Fruit fly (Drosophila melanogaster) whole organism, embryonic: ENCODE measurements around the gene CG5506.
A peak's percentile ranks its signal among the peaks of the same experiment; 100 is the strongest.

ENCODE experiments used
- Antp ChIP-seq: fragments of 200-800 bp; sonication (Bioruptor generic); optimal IDR thresholded peaks from 3 replicates; lab custom pipeline; 2016; ENCODE audit warnings: missing biosample characterization, missing genetic modification characterization
- CG10267 ChIP-seq: fragments of 200-800 bp; sonication (Bioruptor generic); optimal IDR thresholded peaks from 2 replicates; lab custom pipeline; 2018; ENCODE audit warnings: missing biosample characterization, mild to moderate bottlenecking, missing genetic modification characterization, moderate library complexity
- CG10321 ChIP-seq: fragments of 200-800 bp; sonication (Bioruptor generic); IDR thresholded peaks from 2 replicates; pipeline ENCODE4 v1.3.6; 2022; ENCODE audit warnings: missing biosample characterization, missing genetic modification characterization
- CG10565 ChIP-seq: fragments of 200-800 bp; sonication (Bioruptor generic); optimal IDR thresholded peaks from 3 replicates; lab custom pipeline; 2016; ENCODE audit warnings: missing biosample characterization, mild to moderate bottlenecking, missing genetic modification characterization
- CG11093 ChIP-seq: fragments of 200-800 bp; sonication (Bioruptor generic); IDR thresholded peaks from 3 replicates; pipeline ENCODE4 v1.3.6; 2022; ENCODE audit warnings: missing biosample characterization, missing genetic modification characterization
- CG13894 ChIP-seq: fragments of 200-800 bp; sonication (Bioruptor generic); optimal IDR thresholded peaks from 3 replicates; lab custom pipeline; 2018; ENCODE audit warnings: missing biosample characterization, mild to moderate bottlenecking, missing genetic modification characterization, moderate library complexity
- CG14667 ChIP-seq: fragments of 200-800 bp; sonication (Bioruptor generic); IDR thresholded peaks from 2 replicates; pipeline ENCODE4 v1.3.6; 2022; ENCODE audit warnings: missing biosample characterization, missing genetic modification characterization
- CG17829 ChIP-seq: fragments of 200-800 bp; optimal IDR thresholded peaks from 2 replicates; lab custom pipeline; 2019; ENCODE audit warnings: missing biosample characterization, mild to moderate bottlenecking, missing genetic modification characterization, moderate library complexity
- CG18599 ChIP-seq: fragments of 200-800 bp; sonication (Bioruptor generic); optimal IDR thresholded peaks from 3 replicates; lab custom pipeline; 2017; ENCODE audit warnings: missing biosample characterization, missing genetic modification characterization, mild to moderate bottlenecking, moderate library complexity, missing genetic modification reagents
- CG2875 ChIP-seq: fragments of 200-800 bp; sonication (Bioruptor generic); optimal IDR thresholded peaks from 2 replicates; lab custom pipeline; 2017; ENCODE audit warnings: missing biosample characterization, mild to moderate bottlenecking, missing genetic modification characterization, missing genetic modification reagents
- CG31224 ChIP-seq: fragments of 200-800 bp; sonication (Bioruptor generic); IDR thresholded peaks from 2 replicates; pipeline ENCODE4 v1.3.6; 2022; ENCODE audit warnings: missing biosample characterization, missing genetic modification characterization
- CG3163 ChIP-seq: fragments of 200-800 bp; sonication (Bioruptor generic); optimal IDR thresholded peaks from 3 replicates; lab custom pipeline; 2016; ENCODE audit warnings: missing biosample characterization, missing genetic modification characterization
- CG4424 ChIP-seq: fragments of 200-800 bp; sonication (Bioruptor generic); optimal IDR thresholded peaks from 3 replicates; lab custom pipeline; 2016; ENCODE audit warnings: missing biosample characterization, missing genetic modification characterization
- CG4820 ChIP-seq: fragments of 200-800 bp; sonication (Bioruptor generic); optimal IDR thresholded peaks from 3 replicates; lab custom pipeline; 2016; ENCODE audit warnings: missing biosample characterization, missing genetic modification characterization
- CG8290 ChIP-seq, 3 experiments: fragments of 200-800 bp; sonication (Bioruptor generic); optimal IDR thresholded peaks; 2 replicates each; lab custom pipeline; 2016 to 2019; ENCODE audit warnings: missing biosample characterization in 3 of 3, missing genetic modification characterization in 3 of 3, mild to moderate bottlenecking in 2 of 3, moderate library complexity in 1 of 3
- CG8388 ChIP-seq: fragments of 200-800 bp; sonication (Bioruptor generic); optimal IDR thresholded peaks from 2 replicates; lab custom pipeline; 2019; ENCODE audit warnings: missing biosample characterization, mild to moderate bottlenecking, missing genetic modification characterization, moderate library complexity
- CG8478 ChIP-seq: fragments of >200 bp; optimal IDR thresholded peaks from 2 replicates; lab custom pipeline; 2018
- E2f1 ChIP-seq: fragments of 200-800 bp; sonication (Bioruptor generic); IDR thresholded peaks from 2 replicates; pipeline ENCODE4 v1.3.6; 2022; ENCODE audit warnings: missing biosample characterization, missing genetic modification characterization
- ERR ChIP-seq: fragments of 200-800 bp; sonication (Bioruptor generic); optimal IDR thresholded peaks from 2 replicates; lab custom pipeline; 2016; ENCODE audit warnings: missing biosample characterization, missing genetic modification characterization
- Ets65A ChIP-seq: fragments of 200-800 bp; sonication (Bioruptor generic); peaks from one replicate; lab custom pipeline; 2016; ENCODE audit warnings: missing biosample characterization, missing genetic modification characterization
- H15 ChIP-seq: fragments of 200-800 bp; sonication (Bioruptor generic); IDR thresholded peaks from 3 replicates; pipeline ENCODE4 v1.3.6; 2022; ENCODE audit warnings: missing biosample characterization, missing genetic modification characterization
- Hey ChIP-seq: fragments of 200-800 bp; sonication (Bioruptor generic); optimal IDR thresholded peaks from 3 replicates; lab custom pipeline; 2018; ENCODE audit warnings: missing biosample characterization, mild to moderate bottlenecking, missing genetic modification characterization
- Hr78 ChIP-seq, 2 experiments: fragments of 200-800 bp in 1 of 2; fragments of >200 bp in 1 of 2; sonication (Bioruptor generic) in 1 of 2; optimal IDR thresholded peaks; 2 replicates each; lab custom pipeline; 2017 to 2019; ENCODE audit warnings: missing biosample characterization in 2 of 2, missing genetic modification characterization in 2 of 2, mild to moderate bottlenecking in 1 of 2, moderate library complexity in 1 of 2
- Nf-YC ChIP-seq: fragments of 200-800 bp; optimal IDR thresholded peaks from 3 replicates; lab custom pipeline; 2019; ENCODE audit warnings: missing biosample characterization, mild to moderate bottlenecking, missing genetic modification characterization, moderate library complexity
- Opbp ChIP-seq: fragments of 200-800 bp; sonication (Bioruptor generic); IDR thresholded peaks from 3 replicates; pipeline ENCODE4 v1.3.6; 2022; ENCODE audit warnings: missing biosample characterization, missing genetic modification characterization; ENCODE audit not compliant: partially characterized antibody
- Pdp1 ChIP-seq, 2 experiments: fragments of 200-800 bp; sonication (Bioruptor generic); optimal IDR thresholded peaks; 3 replicates each; lab custom pipeline; 2016; ENCODE audit warnings: missing biosample characterization in 2 of 2, missing genetic modification characterization in 2 of 2, mild to moderate bottlenecking in 1 of 2, moderate library complexity in 1 of 2
- Poxn ChIP-seq: fragments of 200-800 bp; sonication (Bioruptor generic); IDR thresholded peaks from 2 replicates; pipeline ENCODE4 v1.3.6; 2022; ENCODE audit warnings: missing biosample characterization, missing genetic modification characterization
- Ravus ChIP-seq: fragments of 200-800 bp; sonication (Bioruptor generic); IDR thresholded peaks from 2 replicates; pipeline ENCODE4 v1.3.6; 2022; ENCODE audit warnings: missing biosample characterization, missing genetic modification characterization
- Rfx ChIP-seq: fragments of 200-800 bp; sonication (Bioruptor generic); IDR thresholded peaks from 2 replicates; pipeline ENCODE4 v1.3.6; 2022; ENCODE audit warnings: missing biosample characterization, missing genetic modification characterization
- abd-A ChIP-seq: fragments of 200-800 bp; sonication (Bioruptor generic); optimal IDR thresholded peaks from 3 replicates; lab custom pipeline; 2019; ENCODE audit warnings: missing biosample characterization, mild to moderate bottlenecking, missing genetic modification characterization, moderate library complexity
- crol ChIP-seq: fragments of 200-800 bp; sonication (Bioruptor generic); IDR thresholded peaks from 2 replicates; pipeline ENCODE4 v1.3.6; 2022; ENCODE audit warnings: missing biosample characterization, missing genetic modification characterization
- dmrt11E ChIP-seq: fragments of 200-800 bp; sonication (Bioruptor generic); optimal IDR thresholded peaks from 3 replicates; lab custom pipeline; 2018; ENCODE audit warnings: missing biosample characterization, mild to moderate bottlenecking, missing genetic modification characterization, moderate library complexity
- ftz-f1 ChIP-seq: fragments of 200-800 bp; sonication (Bioruptor generic); optimal IDR thresholded peaks from 2 replicates; lab custom pipeline; 2016; ENCODE audit warnings: missing biosample characterization, missing genetic modification characterization
- gcm ChIP-seq: fragments of 200-800 bp; sonication (Bioruptor generic); optimal IDR thresholded peaks from 2 replicates; lab custom pipeline; 2019; ENCODE audit warnings: missing biosample characterization, mild to moderate bottlenecking, missing genetic modification characterization, moderate library complexity
- gem ChIP-seq: fragments of 200-800 bp; sonication (Bioruptor generic); optimal IDR thresholded peaks from 2 replicates; lab custom pipeline; 2019; ENCODE audit warnings: missing biosample characterization, mild to moderate bottlenecking, missing genetic modification characterization, moderate library complexity
- gsb ChIP-seq: fragments of 200-800 bp; sonication (Bioruptor generic); IDR thresholded peaks from 2 replicates; pipeline ENCODE4 v1.3.6; 2022; ENCODE audit warnings: missing biosample characterization, missing genetic modification characterization
- hth ChIP-seq: fragments of >200 bp; optimal IDR thresholded peaks from 2 replicates; lab custom pipeline; 2017; ENCODE audit warnings: inconsistent platforms
- insv ChIP-seq, 2 experiments: fragments of 200-800 bp; sonication (Bioruptor generic); optimal IDR thresholded peaks; 3 replicates each; lab custom pipeline; 2016 to 2018; ENCODE audit warnings: missing biosample characterization in 2 of 2, missing genetic modification characterization in 2 of 2
- lab ChIP-seq: fragments of 200-800 bp; sonication (Bioruptor generic); optimal IDR thresholded peaks from 3 replicates; lab custom pipeline; 2017; ENCODE audit warnings: missing biosample characterization, missing genetic modification characterization, mild to moderate bottlenecking, moderate library complexity, missing genetic modification reagents
- sc ChIP-seq, 3 experiments: fragments of >200 bp in 2 of 3; fragments of 200-800 bp in 1 of 3; sonication (Bioruptor generic) in 1 of 3; optimal IDR thresholded peaks; 2 replicates in 2 of 3; 3 replicates in 1 of 3; lab custom pipeline; 2017; ENCODE audit warnings: mild to moderate bottlenecking in 1 of 3, missing biosample characterization in 1 of 3, missing genetic modification characterization in 1 of 3, missing genetic modification reagents in 1 of 3
- sens ChIP-seq: fragments of 200-800 bp; sonication (Bioruptor generic); peaks from one replicate; lab custom pipeline; 2016; ENCODE audit warnings: missing biosample characterization, missing genetic modification characterization
- sob ChIP-seq: fragments of 200-800 bp; sonication (Bioruptor generic); IDR thresholded peaks from 2 replicates; pipeline ENCODE4 v1.3.6; 2022; ENCODE audit warnings: missing biosample characterization, missing genetic modification characterization
- sr ChIP-seq: fragments of 200-800 bp; sonication (Bioruptor generic); IDR thresholded peaks from 3 replicates; pipeline ENCODE4 v1.3.6; 2022; ENCODE audit warnings: missing biosample characterization, missing genetic modification characterization
- tgo ChIP-seq: fragments of 200-800 bp; sonication (Bioruptor generic); IDR thresholded peaks from 3 replicates; pipeline ENCODE4 v1.3.6; 2022; ENCODE audit warnings: missing biosample characterization, missing genetic modification characterization
- toy ChIP-seq: fragments of 200-800 bp; sonication (Bioruptor generic); IDR thresholded peaks from 2 replicates; pipeline ENCODE4 v1.3.6; 2022; ENCODE audit warnings: missing biosample characterization, missing genetic modification characterization

CG5506 gene

DNA sequence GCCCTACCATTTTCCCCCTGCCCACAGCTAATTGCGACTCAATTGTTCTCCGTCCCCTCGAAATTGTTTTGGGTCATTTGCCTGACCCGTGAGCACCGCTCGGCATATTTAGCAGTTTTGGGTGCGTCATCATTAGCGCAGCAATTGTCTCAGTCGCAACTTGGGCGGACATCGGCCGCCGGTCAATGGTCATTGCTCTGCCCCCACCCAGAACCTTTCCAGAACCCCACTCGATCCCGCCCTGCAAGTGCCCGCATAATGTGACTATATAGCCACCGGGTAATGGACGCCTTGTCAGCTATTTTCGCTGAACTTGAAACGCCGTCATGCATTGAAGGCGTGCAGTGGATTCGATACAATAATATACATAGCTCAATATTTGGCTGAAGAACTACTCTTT lies 48.9 kb upstream of the CG5506 start:
- TF ChIP-seq sob (GFP tag; lab: Robert Waterston, UW) (peak; percentile 33; the same call in 1 of the 2 replicates), Rfx (GFP tag; lab: Robert Waterston, UW) (0 out of 2 replicates have a peak, but pooled peaks have one; percentile 25), CG8290 (GFP tag; optimal IDR thresholded peaks at IDR 0.05; lab: Kevin White, UChicago) (no peak), CG8290 (tag; optimal IDR thresholded peaks at IDR 0.05; lab: Kevin White, UChicago) (peak in 1 of 2 experiments; percentile 46), Ets65A (peak; percentile 42), gcm (GFP tag; lab: Kevin White, UChicago) (peak; percentile 69), CG10267 (no peak), Hr78 (GFP tag; optimal IDR thresholded peaks at IDR 0.05; lab: Kevin White, UChicago) (peak in 1 of 2 experiments; percentile 7), tgo (no peak), CG8388 (GFP tag; lab: Kevin White, UChicago) (no peak)

DNA sequence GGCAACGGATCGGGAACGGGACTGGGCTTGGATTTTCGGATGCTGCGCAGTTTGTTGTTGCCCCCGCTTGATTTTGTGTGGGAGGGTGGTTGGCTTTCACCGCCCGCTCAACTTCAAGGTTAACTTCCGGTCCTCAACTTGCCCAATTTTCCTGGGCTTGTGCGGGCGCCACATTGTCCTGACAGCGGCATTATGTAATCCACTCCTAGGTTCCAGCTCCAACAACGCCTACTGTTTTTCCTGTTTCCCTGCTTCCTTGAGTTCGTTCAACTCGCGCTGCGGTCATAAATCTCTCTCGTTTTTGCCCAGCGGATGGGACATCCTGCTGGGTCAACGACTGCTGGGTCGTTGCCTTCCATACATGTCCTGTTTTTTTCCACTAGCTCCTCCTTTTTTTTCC lies 47.7 kb upstream of the CG5506 start:
- TF ChIP-seq CG4820 (GFP tag; lab: Kevin White, UChicago) (no peak), CG10565 (no peak), Hey (tag; lab: Kevin White, UChicago) (peak; percentile 29), sens (GFP tag; lab: Kevin White, UChicago) (peak; percentile 37), lab (peak; percentile 0), CG4424 (no peak), CG13894 (tag; lab: Kevin White, UChicago) (peak; percentile 72), Opbp (GFP tag; lab: Robert Waterston, UW) (0 out of 3 replicates have a peak, but pooled peaks have one; percentile 18), Pdp1 (GFP tag; optimal IDR thresholded peaks at IDR 0.05; lab: Kevin White, UChicago) (peak in 1 of 2 experiments; percentile 73), Ets65A (peak; percentile 40), CG31224 (GFP tag; lab: Robert Waterston, UW) (peak; percentile 89), CG18599 (peak; percentile 48), abd-A (tag; lab: Kevin White, UChicago) (peak; percentile 70), ftz-f1 (GFP tag; lab: Kevin White, UChicago) (peak; percentile 50)

DNA sequence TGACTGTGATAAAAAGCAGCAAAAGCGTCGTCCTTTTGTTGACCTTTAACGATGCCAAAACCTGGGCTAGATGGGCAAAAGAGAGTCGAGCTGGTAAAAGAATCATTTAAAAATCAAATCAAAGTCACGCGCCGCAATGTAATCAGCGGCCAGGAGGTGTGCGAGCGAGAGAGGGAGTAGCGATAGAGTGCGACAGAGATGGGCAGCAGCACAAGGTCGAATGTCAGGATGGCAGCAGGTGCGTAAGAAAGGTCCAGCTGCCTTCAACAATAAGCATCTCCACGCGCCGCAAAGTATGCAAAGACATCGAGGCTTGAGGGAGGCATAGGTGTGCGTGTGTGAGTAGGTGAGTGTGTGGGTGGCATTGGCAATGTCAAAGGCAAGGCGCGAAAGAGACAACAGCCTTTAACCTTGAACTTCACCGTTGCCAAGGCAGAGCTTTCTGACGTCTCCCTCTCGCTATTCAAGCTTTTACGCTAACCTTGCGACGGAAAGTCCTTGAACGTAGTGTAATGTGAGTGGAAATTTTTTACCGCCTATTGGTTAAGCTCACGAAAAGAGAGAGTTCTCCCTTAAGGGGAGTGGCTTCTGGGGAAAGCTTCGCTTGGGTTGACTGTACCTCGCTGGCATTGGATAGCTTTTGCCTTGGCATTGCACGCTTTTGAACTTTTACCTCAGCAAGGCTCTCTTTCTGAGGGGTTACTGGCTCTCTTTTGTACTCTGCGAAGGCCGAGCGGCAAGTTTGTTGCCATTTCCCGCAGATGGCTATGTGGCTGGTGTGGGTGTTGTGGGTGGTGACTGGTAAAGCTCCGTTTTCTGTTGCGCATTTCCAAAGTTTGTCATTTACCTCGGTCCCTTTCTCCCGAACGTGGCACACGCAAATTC lies 45.8 kb upstream of the CG5506 start:
- TF ChIP-seq Pdp1 (GFP tag; optimal IDR thresholded peaks at IDR 0.05; lab: Kevin White, UChicago) (no peak), H15 (GFP tag; lab: Robert Waterston, UW) (no peak), Ets65A (peak; percentile 53), CG17829 (no peak), gem (tag; lab: Kevin White, UChicago) (no peak), dmrt11E (no peak), ERR (GFP tag; lab: Kevin White, UChicago) (peak; percentile 78), Hey (tag; lab: Kevin White, UChicago) (peak; percentile 24), Rfx (GFP tag; lab: Robert Waterston, UW) (peak; percentile 49; the same call in 1 of the 2 replicates), CG2875 (no peak), toy (GFP tag; lab: Robert Waterston, UW) (no peak), Nf-YC (tag; lab: Kevin White, UChicago) (peak; percentile 24), hth (lab: Kevin White, UChicago) (no peak), CG14667 (GFP tag; lab: Robert Waterston, UW) (no peak), CG8478 (lab: Kevin White, UChicago) (peak; percentile 83), CG3163 (GFP tag; lab: Kevin White, UChicago) (peak; percentile 47), CG10321 (GFP tag; lab: Robert Waterston, UW) (peak; percentile 69), abd-A (tag; lab: Kevin White, UChicago) (peak; percentile 61), Antp (GFP tag; lab: Kevin White, UChicago) (no peak), insv (GFP tag; optimal IDR thresholded peaks at IDR 0.05; lab: Kevin White, UChicago) (no peak), gsb (GFP tag; lab: Robert Waterston, UW) (no peak), sc (optimal IDR thresholded peaks at IDR 0.05; lab: Kevin White, UChicago) (no peak), sc (GFP tag; optimal IDR thresholded peaks at IDR 0.05; lab: Kevin White, UChicago) (no peak), crol (GFP tag; lab: Robert Waterston, UW) (peak; percentile 16; the same call in 1 of the 2 replicates), E2f1 (GFP tag; lab: Robert Waterston, UW) (no peak), CG11093 (GFP tag; lab: Robert Waterston, UW) (no peak), Ravus (no peak), sr (GFP tag; lab: Robert Waterston, UW) (no peak), Poxn (no peak), CG13894 (tag; lab: Kevin White, UChicago) (peak; percentile 19)
